Fruit fly (Drosophila melanogaster): ENCODE data around the gene CG12985.
A peak's percentile ranks its signal among the peaks of the same experiment; 100 is the strongest.

The CG12985 gene

dm6 chrX:17881138-17882121 is 2.1 kb upstream of the CG12985 start (continued):
- peak; percentile 78 for TF ChIP-seq mam (GFP tag; optimal IDR thresholded peaks at IDR 0.05)
- TF ChIP-seq emc (GFP tag; optimal IDR thresholded peaks at IDR 0.05): peak; percentile 51
- peak; percentile 48 for TF ChIP-seq CG12659 (GFP tag; optimal IDR thresholded peaks at IDR 0.05)

DNA sequence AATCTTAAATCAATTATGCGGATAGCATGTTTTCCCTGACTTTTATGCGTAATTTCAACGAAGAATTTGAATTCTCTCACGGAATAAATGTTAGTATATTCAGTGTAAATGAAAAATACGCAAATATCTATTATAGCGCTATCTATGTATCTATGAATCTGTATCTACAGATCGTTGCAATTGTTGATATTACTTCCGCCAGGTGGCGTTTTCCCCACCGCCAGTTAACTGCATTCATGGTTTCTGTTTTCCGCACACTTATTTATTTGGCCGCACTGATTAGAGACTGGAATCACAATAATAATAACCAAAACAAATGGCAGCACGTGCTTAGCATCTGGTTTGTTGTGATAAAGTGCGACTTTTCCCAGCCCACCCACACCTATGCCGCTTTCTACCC is 749 bp upstream of the CG12985 start:
- TF ChIP-seq Med (GFP tag) (peak; percentile 7), cwo (GFP tag; optimal IDR thresholded peaks at IDR 0.05) (peak; percentile 13), CG8359 (GFP tag; optimal IDR thresholded peaks at IDR 0.05; ENCODE audit: borderline replicate concordance) (no peak), CTCF (GFP tag; optimal IDR thresholded peaks at IDR 0.05) (peak; percentile 86)

DNA sequence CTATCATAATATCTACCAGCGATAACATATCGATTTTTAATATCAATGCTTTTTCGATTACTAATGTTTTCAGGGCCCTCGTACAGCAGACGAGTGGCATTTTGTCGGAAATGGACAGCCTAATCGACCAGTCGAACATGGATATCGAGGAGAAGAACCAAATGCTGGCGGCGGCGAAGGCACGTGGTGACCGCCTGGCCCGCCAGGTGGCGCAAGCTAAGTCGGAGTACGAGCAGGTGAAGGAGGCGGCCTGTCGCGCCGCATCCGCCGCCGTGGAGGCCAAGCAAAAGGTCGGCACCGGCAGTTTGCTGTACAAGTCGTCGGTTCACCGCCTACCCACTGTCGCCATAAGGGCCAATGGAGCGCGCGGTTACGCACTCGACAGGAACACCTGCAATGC is 1.0 kb downstream of the CG12985 start:
- no peak for TF ChIP-seq CrebB (tag; optimal IDR thresholded peaks at IDR 0.05)
- TF ChIP-seq Med (GFP tag): peak; percentile 53
- TF ChIP-seq CG9727 (GFP tag; optimal IDR thresholded peaks at IDR 0.05): no peak
- TF ChIP-seq kni (GFP tag; optimal IDR thresholded peaks at IDR 0.05): no peak
- TF ChIP-seq NFAT (GFP tag; IDR thresholded peaks at IDR 0.05): no peak
- 0 out of 3 replicates have a peak, but pooled peaks have one; percentile 10 for TF ChIP-seq CG2889 (GFP tag; IDR thresholded peaks at IDR 0.05)
- TF ChIP-seq pita (GFP tag; optimal IDR thresholded peaks at IDR 0.05): peak; percentile 24
- no peak for TF ChIP-seq Dp (GFP tag; optimal IDR thresholded peaks at IDR 0.05)
- TF ChIP-seq HmgZ (tag; optimal IDR thresholded peaks at IDR 0.05): no peak
- no peak for TF ChIP-seq CG1529 (GFP tag; optimal IDR thresholded peaks at IDR 0.05)
- TF ChIP-seq ato (GFP tag; IDR thresholded peaks at IDR 0.05; ENCODE audit: partially characterized antibody): no peak
- no peak for TF ChIP-seq pan (optimal IDR thresholded peaks at IDR 0.05)
- no peak for TF ChIP-seq pan (GFP tag; optimal IDR thresholded peaks at IDR 0.05 in 1 of 2, IDR thresholded peaks at IDR 0.05 in 1 of 2)
- peak; percentile 31 for TF ChIP-seq stwl (tag; optimal IDR thresholded peaks at IDR 0.05)
- no peak for TF ChIP-seq dmrt11E (tag; optimal IDR thresholded peaks at IDR 0.05)
- no peak for TF ChIP-seq CG12299 (tag; optimal IDR thresholded peaks at IDR 0.05)
- TF ChIP-seq CG6791 (GFP tag; IDR thresholded peaks at IDR 0.05; ENCODE audit: partially characterized antibody): peak; percentile 50; the same call in 1 of the 3 replicates
- TF ChIP-seq luna (GFP tag; optimal IDR thresholded peaks at IDR 0.05): no peak
- TF ChIP-seq dm (GFP tag; optimal IDR thresholded peaks at IDR 0.05): no peak
- no peak for TF ChIP-seq pb (GFP tag; optimal IDR thresholded peaks at IDR 0.05)
- no peak for TF ChIP-seq Ptx1 (GFP tag; IDR thresholded peaks at IDR 0.05)
- 0 out of 3 replicates have a peak, but pooled peaks have one; percentile 40 for TF ChIP-seq HLH4C (GFP tag; IDR thresholded peaks at IDR 0.05; ENCODE audit: partially characterized antibody)
- TF ChIP-seq CG12659 (GFP tag; optimal IDR thresholded peaks at IDR 0.05): no peak
- TF ChIP-seq lov (optimal IDR thresholded peaks at IDR 0.05): no peak
- 0 out of 3 replicates have a peak, but pooled peaks have one; percentile 24 for TF ChIP-seq lov (GFP tag; IDR thresholded peaks at IDR 0.05)
- TF ChIP-seq CTCF (GFP tag; optimal IDR thresholded peaks at IDR 0.05): peak; percentile 89

DNA sequence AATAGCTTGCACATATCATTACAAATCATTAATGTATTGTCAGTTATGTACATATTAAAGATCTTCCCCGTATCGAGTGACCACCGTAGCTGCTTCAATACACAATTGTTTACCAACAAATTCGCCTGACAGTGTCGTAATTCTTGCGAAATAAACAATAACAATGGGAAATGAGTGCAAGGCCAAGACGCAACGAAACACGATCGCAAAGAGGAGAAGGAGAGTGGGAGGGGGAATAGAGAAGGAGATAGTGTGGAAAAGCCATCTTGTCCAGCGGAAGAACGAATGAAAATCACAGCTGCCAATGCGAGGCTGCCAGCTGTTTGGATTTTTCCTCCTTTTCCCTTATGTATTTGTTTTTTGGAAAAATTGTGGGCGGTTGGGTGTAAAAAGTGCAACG is 1.8 kb downstream of the CG12985 start:
- TF ChIP-seq Mrtf (GFP tag; IDR thresholded peaks at IDR 0.05): no peak
- TF ChIP-seq gfzf (GFP tag; optimal IDR thresholded peaks at IDR 0.05): no peak
- TF ChIP-seq sens (GFP tag): peak; percentile 55
- TF ChIP-seq sna (GFP tag; IDR thresholded peaks at IDR 0.05; ENCODE audit: partially characterized antibody): no peak
- TF ChIP-seq run (tag; optimal IDR thresholded peaks at IDR 0.05): no peak
- TF ChIP-seq Hr39 (optimal IDR thresholded peaks at IDR 0.05): no peak
- TF ChIP-seq chinmo (GFP tag; IDR thresholded peaks at IDR 0.05; ENCODE audit: partially characterized antibody): 0 out of 4 replicates have a peak, but pooled peaks have one; percentile 62
- peak; percentile 30 for TF ChIP-seq CG15479 (GFP tag; optimal IDR thresholded peaks at IDR 0.05)
- TF ChIP-seq Sry-β (GFP tag; optimal IDR thresholded peaks at IDR 0.05): no peak
- peak; percentile 20 for TF ChIP-seq stwl (tag; optimal IDR thresholded peaks at IDR 0.05)
- TF ChIP-seq D19A (tag; optimal IDR thresholded peaks at IDR 0.05): no peak
- no peak for TF ChIP-seq CG6272 (GFP tag; IDR thresholded peaks at IDR 0.05)

Measured in whole organism, embryonic.